Fruit fly (Drosophila melanogaster): ENCODE results near the gene ppk16.

ppk16 gene

dm6 chr2L:9774980-9775628 is at the start of gene ppk16, which contains the start of gene ppk11:
ppk16 (minus strand) TSS chr2L:9775030.
ppk11 (minus strand) TSS chr2L:9775030.
- no peak for TF ChIP-seq CTCF (optimal IDR thresholded peaks at IDR 0.05)
- TF ChIP-seq CG8478 (optimal IDR thresholded peaks at IDR 0.05) = no peak

DNA sequence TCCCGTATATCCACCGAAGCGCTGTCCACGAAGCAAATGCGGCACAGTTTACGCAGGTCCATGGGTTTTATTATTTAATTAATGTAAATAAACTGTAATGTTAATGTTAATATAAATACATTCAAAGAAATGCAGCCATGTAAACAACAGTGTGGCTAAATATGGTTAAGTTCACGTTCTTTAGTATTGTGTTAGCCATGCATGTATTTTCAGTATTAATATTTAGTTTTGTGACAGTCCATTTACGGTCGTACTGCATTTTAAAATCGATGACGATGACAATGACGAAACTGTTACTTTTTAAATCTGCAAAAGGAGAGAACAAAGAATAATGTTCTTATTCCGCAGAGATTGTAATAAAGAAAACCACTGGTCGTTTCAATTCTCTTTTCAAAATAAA is 18.1 kb upstream of the ppk16 start, which contains the start of gene CG13123:
Gene CG13123 (minus strand): TSS at position 163 of the 400 bp plus-strand sequence.
- TF ChIP-seq CG8478 (optimal IDR thresholded peaks at IDR 0.05) (no peak), CTCF (optimal IDR thresholded peaks at IDR 0.05) (no peak)

DNA sequence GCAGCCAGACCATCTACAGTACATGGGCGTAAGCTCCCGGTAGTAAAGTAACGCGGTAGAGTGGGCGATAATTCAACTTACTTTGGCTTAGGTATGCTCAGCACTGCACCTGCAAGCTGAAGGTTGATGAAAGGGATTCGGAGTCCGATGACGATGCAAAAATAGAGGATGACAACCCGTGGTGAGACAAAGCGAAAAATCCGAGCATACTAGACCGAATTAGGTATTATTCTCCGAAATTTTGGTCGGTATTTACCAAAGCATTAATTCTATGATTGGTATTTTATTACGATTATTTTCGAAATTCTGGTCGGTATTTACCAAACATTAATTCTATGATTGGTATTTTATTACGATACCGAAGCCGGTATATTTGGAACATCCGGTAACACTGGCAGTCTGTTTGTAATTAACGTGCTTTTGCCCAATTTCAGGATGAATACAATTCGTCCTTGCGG is 15.7 kb upstream of the ppk16 start, which contains the start of gene CG4036:
Gene CG4036 (plus strand): TSS at position 348 of the 458 bp plus-strand sequence.
- TF ChIP-seq CG8478 (optimal IDR thresholded peaks at IDR 0.05) (no peak), CTCF (optimal IDR thresholded peaks at IDR 0.05) (no peak)

dm6 chr2L:9785917-9786432 is 11.1 kb upstream of the ppk16 start:
- TF ChIP-seq CG8478 (optimal IDR thresholded peaks at IDR 0.05) = no peak
- no peak for TF ChIP-seq CTCF (optimal IDR thresholded peaks at IDR 0.05)

DNA sequence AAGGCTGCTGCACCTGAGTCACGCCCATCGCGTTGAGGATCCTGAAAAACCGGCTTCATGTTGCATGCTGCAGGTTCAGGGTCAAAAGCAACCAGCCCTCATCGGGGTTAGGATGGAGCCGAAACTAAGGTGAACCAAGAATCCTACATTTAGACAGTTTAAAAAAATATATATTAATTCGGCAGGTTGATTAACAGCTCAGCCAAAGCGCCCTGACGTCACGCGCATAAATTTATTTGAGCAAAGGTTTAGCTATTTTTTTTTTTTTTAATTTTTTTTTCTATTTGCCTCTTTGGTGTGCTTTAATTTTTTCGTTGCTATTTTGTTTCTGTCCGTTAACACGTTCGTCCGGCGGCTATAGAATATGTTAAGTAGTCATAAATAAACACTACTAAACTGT is 9.6 kb upstream of the ppk16 start:
- TF ChIP-seq CG8478 (optimal IDR thresholded peaks at IDR 0.05) (no peak), CTCF (optimal IDR thresholded peaks at IDR 0.05) (no peak)

dm6 chr2L:9783130-9783529 is 8.3 kb upstream of the ppk16 start:
- TF ChIP-seq CTCF (optimal IDR thresholded peaks at IDR 0.05) (no peak), CG8478 (optimal IDR thresholded peaks at IDR 0.05) (no peak)

dm6 chr2L:9782176-9782581 is 7.3 kb upstream of the ppk16 start, which contains the start of gene IP3K1:
IP3K1 (plus strand) TSS chr2L:9782384.
- TF ChIP-seq CG8478 (optimal IDR thresholded peaks at IDR 0.05) = no peak
- no peak for TF ChIP-seq CTCF (optimal IDR thresholded peaks at IDR 0.05)

DNA sequence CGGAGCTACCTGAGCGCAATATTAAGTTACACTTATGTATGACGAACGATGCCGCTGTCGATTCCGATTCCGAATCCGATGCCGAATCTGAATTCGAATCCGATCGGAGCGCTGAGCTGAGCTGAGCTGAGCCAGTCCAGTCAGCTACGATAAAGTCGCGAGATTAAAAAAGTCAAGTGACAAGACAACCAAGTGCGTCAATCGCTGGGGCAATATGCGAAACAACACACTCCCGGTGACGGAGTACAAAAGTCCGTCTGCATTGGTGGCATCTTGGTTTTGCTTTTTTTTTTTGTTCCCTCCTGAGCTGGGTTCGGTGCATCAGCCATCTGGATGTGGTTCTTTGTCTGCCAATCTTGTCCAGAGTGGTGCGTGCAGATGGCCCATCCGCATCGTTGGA is 4.9 kb upstream of the ppk16 start:
- no peak for TF ChIP-seq CTCF (optimal IDR thresholded peaks at IDR 0.05)
- no peak for TF ChIP-seq CG8478 (optimal IDR thresholded peaks at IDR 0.05)

dm6 chr2L:9779147-9779546 is 4.3 kb upstream of the ppk16 start:
- TF ChIP-seq CTCF (optimal IDR thresholded peaks at IDR 0.05) (no peak), CG8478 (optimal IDR thresholded peaks at IDR 0.05) (no peak)

- no peak for TF ChIP-seq CG8478 (optimal IDR thresholded peaks at IDR 0.05)
- TF ChIP-seq CTCF (optimal IDR thresholded peaks at IDR 0.05) = no peak
Observed at dm6 chr2L:9778416-9778815, 3.6 kb upstream of the ppk16 start.

dm6 chr2L:9777927-9778326 is 3.1 kb upstream of the ppk16 start:
- TF ChIP-seq CTCF (optimal IDR thresholded peaks at IDR 0.05) (no peak), CG8478 (optimal IDR thresholded peaks at IDR 0.05) (no peak)

- TF ChIP-seq CTCF (optimal IDR thresholded peaks at IDR 0.05) (no peak), CG8478 (optimal IDR thresholded peaks at IDR 0.05) (no peak)
Observed at dm6 chr2L:9770896-9771295, 3.9 kb downstream of the ppk16 start, which contains the start of gene ppk18. ppk18 (minus strand) TSS chr2L:9770996.

- TF ChIP-seq CG8478 (optimal IDR thresholded peaks at IDR 0.05) (no peak), CTCF (optimal IDR thresholded peaks at IDR 0.05) (no peak)
Observed at dm6 chr2L:9768735-9769134, 6.1 kb downstream of the ppk16 start, which contains the start of gene CG17633. CG17633 (plus strand) TSS chr2L:9769060.

- no peak for TF ChIP-seq CTCF (optimal IDR thresholded peaks at IDR 0.05)
- no peak for TF ChIP-seq CG8478 (optimal IDR thresholded peaks at IDR 0.05)
Observed at dm6 chr2L:9766758-9767157, 8.1 kb downstream of the ppk16 start, which contains the start of gene CG4017. CG4017 (plus strand) TSS chr2L:9767058.

- TF ChIP-seq CTCF (optimal IDR thresholded peaks at IDR 0.05) = no peak
- no peak for TF ChIP-seq CG8478 (optimal IDR thresholded peaks at IDR 0.05)
Observed at dm6 chr2L:9763212-9763869, 11.5 kb downstream of the ppk16 start, which contains the start of the genes Taf11 and und. Taf11 (minus strand) TSS chr2L:9763262. und (plus strand) TSS chr2L:9763369.
